Worm (Caenorhabditis elegans) whole organism, late embryonic: Measurements from ENCODE around the gene F01D5.1.

Experiments used
- ahr-1 ChIP-seq: sonication (generic microtip); optimal IDR thresholded peaks from 2 replicates; lab custom pipeline; 2016; ENCODE audit warnings: missing genetic modification characterization, missing compliant biosample characterization
- elt-4 ChIP-seq: sonication (generic microtip); optimal IDR thresholded peaks from 2 replicates; lab custom pipeline; 2016; ENCODE audit warnings: missing genetic modification characterization, missing compliant biosample characterization
- fkh-10 ChIP-seq: fragments of 150-350 bp; optimal IDR thresholded peaks from 2 replicates; lab custom pipeline; 2014; ENCODE audit warnings: missing biosample characterization, missing genetic modification reagents, missing genetic modification characterization
- gmeb-2 ChIP-seq: sonication (generic microtip); optimal IDR thresholded peaks from 2 replicates; lab custom pipeline; 2016; ENCODE audit warnings: missing genetic modification characterization, inconsistent platforms, missing compliant biosample characterization
- lin-11 ChIP-seq: fragments of 200-800 bp; sonication (Bioruptor generic); optimal IDR thresholded peaks from 2 replicates; lab custom pipeline; 2018; ENCODE audit warnings: mild to moderate bottlenecking, missing genetic modification characterization, missing compliant biosample characterization
- nfya-1 ChIP-seq: sonication (generic microtip); optimal IDR thresholded peaks from 2 replicates; lab custom pipeline; 2017; ENCODE audit warnings: missing genetic modification characterization, mild to moderate bottlenecking, missing compliant biosample characterization, antibody characterized with exemption, moderate library complexity
- nhr-11 ChIP-seq: fragments of 150-350 bp; optimal IDR thresholded peaks from 2 replicates; lab custom pipeline; 2014; ENCODE audit warnings: missing biosample characterization, missing genetic modification characterization
- pat-9 ChIP-seq: fragments of 200-800 bp; sonication (Bioruptor generic); optimal IDR thresholded peaks from 2 replicates; lab custom pipeline; 2018; ENCODE audit warnings: mild to moderate bottlenecking, missing genetic modification characterization, moderate library complexity, missing compliant biosample characterization
- sdc-2 ChIP-seq: sonication (generic microtip); optimal IDR thresholded peaks from 2 replicates; lab custom pipeline; 2016; ENCODE audit warnings: missing genotype, missing genetic modification characterization, missing compliant biosample characterization
- unc-3 ChIP-seq, 2 experiments: fragments of 200-800 bp in 1 of 2; sonication (Bioruptor generic) in 1 of 2; sonication (generic microtip) in 1 of 2; conservative IDR thresholded peaks in 1 of 2; optimal IDR thresholded peaks in 1 of 2; 2 replicates each; pipeline versions ENCODE4 v1.3.6 to Lab custom; 2016 to 2022; ENCODE audit warnings: missing compliant biosample characterization in 2 of 2, missing genetic modification characterization in 2 of 2, missing genetic modification reagents in 1 of 2
- zip-5 ChIP-seq: sonication (generic microtip); optimal IDR thresholded peaks from 2 replicates; lab custom pipeline; 2016; ENCODE audit warnings: missing genetic modification characterization, missing compliant biosample characterization

DNA sequence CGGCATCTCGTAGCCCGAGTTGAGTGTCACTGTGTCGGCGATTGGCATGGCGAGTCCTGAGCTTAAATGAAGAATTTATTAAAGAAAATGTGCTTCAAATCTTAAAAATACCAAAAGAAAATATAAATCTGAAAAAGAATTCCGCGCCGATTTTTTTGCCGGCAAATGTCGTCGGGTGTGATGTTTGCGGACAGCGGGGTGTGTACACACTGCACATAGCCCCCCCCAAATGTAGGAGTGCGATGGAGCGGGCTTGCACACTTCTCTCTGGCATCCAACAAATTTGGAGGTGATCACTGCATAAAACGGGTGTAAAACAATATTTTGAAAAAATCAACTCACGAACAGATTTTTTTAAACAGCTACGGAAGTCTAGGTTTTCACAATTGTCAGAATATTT lies 21.2 kb downstream of the F01D5.1 start, which contains the start of gene Y39G8B.2:
- TF ChIP-seq ahr-1 (tag; lab: Kevin White, UChicago), result no peak
- no peak for TF ChIP-seq elt-4 (tag; lab: Kevin White, UChicago)
- no peak for TF ChIP-seq zip-5
- TF ChIP-seq unc-3 (GFP tag; conservative IDR thresholded peaks at IDR 0.05; lab: Robert Waterston, UW), result no peak
- no peak for TF ChIP-seq unc-3 (tag; optimal IDR thresholded peaks at IDR 0.05; lab: Kevin White, UChicago)
- no peak for TF ChIP-seq fkh-10 (GFP tag; lab: Kevin White, UChicago)
- TF ChIP-seq nhr-11 (tag; lab: Kevin White, UChicago), result no peak
- peak; percentile 9 for TF ChIP-seq sdc-2 (tag; lab: Kevin White, UChicago)
- peak; percentile 81 for TF ChIP-seq nfya-1 (tag; lab: Kevin White, UChicago)
- peak; percentile 20 for TF ChIP-seq gmeb-2 (tag; lab: Kevin White, UChicago)
- TF ChIP-seq lin-11 (tag; lab: Kevin White, UChicago), result peak; percentile 9
- TF ChIP-seq pat-9, result peak; percentile 8
